Fruit fly (Drosophila melanogaster): ENCODE measurements around the gene sing.

The sing gene

dm6 chrX:16697882-16698571 lies 18.9 kb downstream of the sing start:
- TF ChIP-seq pad (GFP tag; optimal IDR thresholded peaks at IDR 0.05): no peak

DNA sequence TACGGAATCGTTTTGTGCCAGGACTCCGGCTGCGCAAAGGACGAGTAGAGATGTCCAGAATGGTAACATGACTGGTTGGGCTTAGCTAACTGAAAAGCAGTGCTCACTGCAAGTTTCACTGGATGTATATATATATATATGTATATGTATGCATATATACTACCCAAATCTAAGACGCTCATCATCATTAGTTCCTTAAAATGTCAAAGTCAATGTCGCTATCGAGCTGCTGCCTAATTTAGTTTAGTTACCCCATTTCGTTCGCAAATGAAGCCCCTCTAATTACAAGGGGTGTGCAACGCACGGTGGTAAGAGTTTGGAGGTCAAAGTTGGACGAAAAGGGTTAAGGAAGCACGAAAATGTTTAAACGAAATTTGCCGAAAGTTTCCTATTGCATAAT lies 21.0 kb downstream of the sing start, which contains the start of gene CG9676:
CG9676 (minus strand) TSS at position 101 of the 400 bp plus-strand sequence.
- no peak for TF ChIP-seq CG11617 (GFP tag; optimal IDR thresholded peaks at IDR 0.05)
- TF ChIP-seq ovo (GFP tag; optimal IDR thresholded peaks at IDR 0.05): no peak
- TF ChIP-seq bab1 (GFP tag; optimal IDR thresholded peaks at IDR 0.05): no peak
- TF ChIP-seq CG33017 (tag; optimal IDR thresholded peaks at IDR 0.05): no peak
- no peak for TF ChIP-seq kay (GFP tag; ENCODE audit: borderline replicate concordance)
- no peak for TF ChIP-seq Hr96 (GFP tag; optimal IDR thresholded peaks at IDR 0.05)
- no peak for TF ChIP-seq Crg-1 (GFP tag; optimal IDR thresholded peaks at IDR 0.05)
- no peak for TF ChIP-seq toe (GFP tag; optimal IDR thresholded peaks at IDR 0.05)

dm6 chrX:16701941-16702340 lies 22.8 kb downstream of the sing start, which contains the start of gene sphe:
Gene sphe (minus strand): TSS chrX:16701972.
- TF ChIP-seq Mnt (GFP tag; optimal IDR thresholded peaks at IDR 0.05) (peak; percentile 5), kay (GFP tag; ENCODE audit: borderline replicate concordance) (peak; percentile 69), cnc (optimal IDR thresholded peaks at IDR 0.05) (no peak), CG5204 (GFP tag; optimal IDR thresholded peaks at IDR 0.05) (no peak), cic (GFP tag; optimal IDR thresholded peaks at IDR 0.05) (peak; percentile 41), CG14711 (tag; optimal IDR thresholded peaks at IDR 0.05) (no peak)

DNA sequence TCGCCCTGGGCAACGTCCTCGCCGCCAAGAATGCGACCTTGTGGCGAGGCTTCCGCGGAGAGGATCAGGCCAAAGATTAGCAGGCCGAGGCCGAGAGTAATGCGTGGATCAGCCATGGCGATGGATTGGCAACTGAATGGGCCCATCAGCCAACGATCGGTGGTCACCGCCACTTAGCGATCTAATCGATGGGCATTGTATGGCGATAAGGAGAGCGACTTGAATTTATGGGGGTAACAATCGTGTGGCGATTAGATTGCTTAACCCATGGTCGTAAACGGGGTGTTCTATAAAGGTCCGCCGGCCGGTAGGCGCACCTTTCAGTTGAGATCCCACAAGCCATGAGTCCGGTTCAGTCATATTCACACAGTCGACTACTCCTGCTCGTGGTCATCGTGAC lies 24.6 kb downstream of the sing start, which contains the start of the genes CG9673 and CG4653:
CG9673 (minus strand) TSS at position 138 of the 400 bp plus-strand sequence.
CG4653 (plus strand) TSS at position 335 of the 400 bp plus-strand sequence.
- no peak for TF ChIP-seq Hr96 (GFP tag; optimal IDR thresholded peaks at IDR 0.05)
- TF ChIP-seq Crg-1 (GFP tag; optimal IDR thresholded peaks at IDR 0.05): no peak
- TF ChIP-seq CG12768 (GFP tag; optimal IDR thresholded peaks at IDR 0.05): no peak
- TF ChIP-seq Mnt (GFP tag; optimal IDR thresholded peaks at IDR 0.05): peak; percentile 34
- no peak for TF ChIP-seq CG5204 (GFP tag; optimal IDR thresholded peaks at IDR 0.05)
- TF ChIP-seq cic (GFP tag; optimal IDR thresholded peaks at IDR 0.05): peak; percentile 23

- TF ChIP-seq CG1620 (GFP tag; optimal IDR thresholded peaks at IDR 0.05) (no peak), CG12768 (GFP tag; optimal IDR thresholded peaks at IDR 0.05) (no peak), Mnt (GFP tag; optimal IDR thresholded peaks at IDR 0.05) (no peak), tj (GFP tag; optimal IDR thresholded peaks at IDR 0.05) (no peak), CG7045 (GFP tag; optimal IDR thresholded peaks at IDR 0.05) (no peak), CG5204 (GFP tag; optimal IDR thresholded peaks at IDR 0.05) (no peak), cnc (optimal IDR thresholded peaks at IDR 0.05) (no peak), ovo (GFP tag; optimal IDR thresholded peaks at IDR 0.05) (no peak), Hr96 (GFP tag; optimal IDR thresholded peaks at IDR 0.05) (no peak), CG7101 (tag; optimal IDR thresholded peaks at IDR 0.05) (no peak), pad (GFP tag; optimal IDR thresholded peaks at IDR 0.05) (no peak), kay (GFP tag; ENCODE audit: borderline replicate concordance) (no peak), Crg-1 (GFP tag; optimal IDR thresholded peaks at IDR 0.05) (no peak), CG11617 (GFP tag; optimal IDR thresholded peaks at IDR 0.05) (no peak), cic (GFP tag; optimal IDR thresholded peaks at IDR 0.05) (no peak), bab1 (GFP tag; optimal IDR thresholded peaks at IDR 0.05) (no peak), CG14711 (tag; optimal IDR thresholded peaks at IDR 0.05) (no peak), toe (GFP tag; optimal IDR thresholded peaks at IDR 0.05) (no peak)
These were observed 27.7 kb downstream of the sing start, which contains the start of gene CG9672 for dm6 chrX:16706774-16707173. Gene CG9672 (minus strand): TSS chrX:16706874.

DNA sequence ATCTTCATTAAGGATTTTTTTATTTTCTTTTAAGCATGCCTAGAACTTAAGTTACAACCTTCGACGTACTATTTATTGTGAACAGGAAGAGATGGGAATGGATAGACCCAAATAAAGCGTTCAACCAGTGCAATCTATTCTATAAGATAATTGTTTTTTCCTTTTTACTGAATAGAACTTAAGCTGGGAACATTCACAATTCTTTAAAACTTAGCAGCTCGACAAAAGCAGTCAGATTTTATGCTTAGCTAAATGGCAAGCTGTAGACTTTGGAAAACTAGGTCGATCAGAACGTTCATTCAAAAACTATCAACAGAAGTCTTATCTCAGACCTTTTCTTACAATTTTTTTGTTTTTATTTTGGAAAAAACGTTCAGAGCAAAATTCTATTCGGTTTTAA lies 31.9 kb downstream of the sing start, which contains the start of gene CG13008:
CG13008 (plus strand) TSS at position 301 of the 400 bp plus-strand sequence.
- TF ChIP-seq toe (GFP tag; optimal IDR thresholded peaks at IDR 0.05) (no peak), cic (GFP tag; optimal IDR thresholded peaks at IDR 0.05) (no peak), Clk (GFP tag; optimal IDR thresholded peaks at IDR 0.05) (no peak)

dm6 chrX:16716649-16717048 lies 37.6 kb downstream of the sing start:
- TF ChIP-seq Mnt (GFP tag; optimal IDR thresholded peaks at IDR 0.05) (no peak), ovo (GFP tag; optimal IDR thresholded peaks at IDR 0.05) (no peak), cic (GFP tag; optimal IDR thresholded peaks at IDR 0.05) (no peak), CG33017 (tag; optimal IDR thresholded peaks at IDR 0.05) (no peak), kay (GFP tag; ENCODE audit: borderline replicate concordance) (no peak), Clk (GFP tag; optimal IDR thresholded peaks at IDR 0.05) (no peak), bab1 (GFP tag; optimal IDR thresholded peaks at IDR 0.05) (no peak), Hr96 (GFP tag; optimal IDR thresholded peaks at IDR 0.05) (no peak), cnc (optimal IDR thresholded peaks at IDR 0.05) (no peak), CG14711 (tag; optimal IDR thresholded peaks at IDR 0.05) (no peak), CG12768 (GFP tag; optimal IDR thresholded peaks at IDR 0.05) (no peak), pad (GFP tag; optimal IDR thresholded peaks at IDR 0.05) (no peak), CG7045 (GFP tag; optimal IDR thresholded peaks at IDR 0.05) (no peak), CG7101 (tag; optimal IDR thresholded peaks at IDR 0.05) (no peak)
